Fruit fly (Drosophila melanogaster) whole organism, pupa: Measurements from ENCODE around the gene Trf4.

Experiments
- CG10348 ChIP-seq: fragments of 200-800 bp; sonication (Bioruptor generic); IDR thresholded peaks from 2 replicates; pipeline ENCODE4 v1.3.6; 2022; ENCODE audit warnings: missing biosample characterization, missing genetic modification characterization
- CG12605 ChIP-seq: fragments of 200-800 bp; sonication (Bioruptor generic); IDR thresholded peaks from 2 replicates; pipeline ENCODE4 v1.3.6; 2022; ENCODE audit warnings: missing biosample characterization, missing genetic modification characterization
- CG14655 ChIP-seq: fragments of 200-800 bp; sonication (Bioruptor generic); optimal IDR thresholded peaks from 3 replicates; lab custom pipeline; 2017; ENCODE audit warnings: mild to moderate bottlenecking, missing biosample characterization, missing genetic modification reagents, missing genetic modification characterization
- CG15710 ChIP-seq: fragments of 200-800 bp; sonication (Bioruptor generic); optimal IDR thresholded peaks from 2 replicates; lab custom pipeline; 2018; ENCODE audit warnings: missing biosample characterization, mild to moderate bottlenecking, missing genetic modification characterization, moderate library complexity
- CG32121 ChIP-seq: fragments of 200-800 bp; sonication (Bioruptor generic); IDR thresholded peaks from 2 replicates; pipeline ENCODE4 v1.3.6; 2022; ENCODE audit warnings: missing biosample characterization, missing genetic modification characterization
- CG34367 ChIP-seq: fragments of 200-800 bp; sonication (Bioruptor generic); optimal IDR thresholded peaks from 2 replicates; lab custom pipeline; 2018; ENCODE audit warnings: missing biosample characterization, mild to moderate bottlenecking, missing genetic modification characterization
- CG4496 ChIP-seq: fragments of 200-800 bp; sonication (Bioruptor generic); IDR thresholded peaks from 3 replicates; pipeline ENCODE4 v1.3.6; 2022; ENCODE audit warnings: missing biosample characterization, missing genetic modification characterization
- CG8159 ChIP-seq: fragments of 200-800 bp; sonication (Bioruptor generic); optimal IDR thresholded peaks from 3 replicates; lab custom pipeline; 2018; ENCODE audit warnings: missing biosample characterization, mild to moderate bottlenecking, missing genetic modification characterization, moderate library complexity
- CG8301 ChIP-seq: fragments of 200-800 bp; sonication (Bioruptor generic); optimal IDR thresholded peaks from 2 replicates; lab custom pipeline; 2018; ENCODE audit warnings: missing biosample characterization, mild to moderate bottlenecking, missing genetic modification characterization
- CG9948 ChIP-seq: fragments of 200-800 bp; sonication (Bioruptor generic); optimal IDR thresholded peaks from 2 replicates; lab custom pipeline; 2018; ENCODE audit warnings: missing biosample characterization, mild to moderate bottlenecking, missing genetic modification characterization, moderate library complexity
- D1 ChIP-seq: fragments of 200-800 bp; sonication (Bioruptor generic); optimal IDR thresholded peaks from 2 replicates; lab custom pipeline; 2018; ENCODE audit warnings: missing biosample characterization, mild to moderate bottlenecking, missing genetic modification characterization, moderate library complexity
- EcR ChIP-seq: fragments of 200-800 bp; sonication (Bioruptor generic); optimal IDR thresholded peaks from 3 replicates; lab custom pipeline; 2019; ENCODE audit warnings: missing biosample characterization, missing genetic modification characterization, mild to moderate bottlenecking, moderate library complexity, missing genetic modification reagents
- Ets98B ChIP-seq: fragments of 200-800 bp; sonication (Bioruptor generic); IDR thresholded peaks from 2 replicates; pipeline ENCODE4 v1.3.6; 2022; ENCODE audit warnings: missing biosample characterization, missing genetic modification characterization
- Pif1A ChIP-seq: fragments of 200-800 bp; sonication (Bioruptor generic); optimal IDR thresholded peaks from 3 replicates; lab custom pipeline; 2016; ENCODE audit warnings: missing biosample characterization, missing genetic modification characterization
- Pif1B ChIP-seq: fragments of 200-800 bp; sonication (Bioruptor generic); optimal IDR thresholded peaks from 3 replicates; lab custom pipeline; 2016; ENCODE audit warnings: missing biosample characterization, missing genetic modification characterization
- Snoo ChIP-seq: fragments of 200-800 bp; sonication (Bioruptor generic); optimal IDR thresholded peaks from 3 replicates; lab custom pipeline; 2017; ENCODE audit warnings: missing biosample characterization, mild to moderate bottlenecking, missing genetic modification characterization, inconsistent platforms
- fd96Ca ChIP-seq: fragments of 200-800 bp; sonication (Bioruptor generic); IDR thresholded peaks from 3 replicates; pipeline ENCODE4 v1.3.6; 2022; ENCODE audit warnings: missing biosample characterization, missing genetic modification characterization
- gl ChIP-seq: fragments of 200-800 bp; sonication (Bioruptor generic); optimal IDR thresholded peaks from 2 replicates; lab custom pipeline; 2018; ENCODE audit warnings: missing biosample characterization, mild to moderate bottlenecking, missing genetic modification characterization
- rn ChIP-seq: fragments of 200-800 bp; sonication (Bioruptor generic); IDR thresholded peaks from 2 replicates; pipeline ENCODE4 v1.3.6; 2022; ENCODE audit warnings: missing biosample characterization, missing genetic modification characterization

Trf4 gene

DNA sequence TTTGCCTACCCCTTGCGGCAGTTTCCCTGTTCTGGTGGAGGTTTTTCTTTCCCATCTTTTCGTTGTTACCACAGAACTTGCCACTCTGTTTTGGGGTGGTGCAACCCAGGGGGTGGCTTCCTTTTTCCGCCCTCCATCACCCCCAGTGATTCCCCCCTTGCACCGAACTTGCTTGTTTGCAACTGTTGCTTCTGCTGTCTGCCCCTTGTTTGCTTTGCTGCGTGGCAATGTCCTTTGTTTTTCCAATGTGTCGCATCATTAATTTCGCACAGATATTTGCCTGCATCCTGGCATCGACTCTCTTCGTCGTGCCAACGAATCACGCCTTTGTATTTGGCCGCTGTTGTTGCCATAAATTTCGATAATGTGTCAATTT, 27.9 kb upstream of the Trf4 start:
- TF ChIP-seq rn (GFP tag; lab: Robert Waterston, UW) = no peak
- no peak for TF ChIP-seq CG8159
- TF ChIP-seq CG4496 = no peak
- TF ChIP-seq, all 21 proteins: peak for 0

DNA sequence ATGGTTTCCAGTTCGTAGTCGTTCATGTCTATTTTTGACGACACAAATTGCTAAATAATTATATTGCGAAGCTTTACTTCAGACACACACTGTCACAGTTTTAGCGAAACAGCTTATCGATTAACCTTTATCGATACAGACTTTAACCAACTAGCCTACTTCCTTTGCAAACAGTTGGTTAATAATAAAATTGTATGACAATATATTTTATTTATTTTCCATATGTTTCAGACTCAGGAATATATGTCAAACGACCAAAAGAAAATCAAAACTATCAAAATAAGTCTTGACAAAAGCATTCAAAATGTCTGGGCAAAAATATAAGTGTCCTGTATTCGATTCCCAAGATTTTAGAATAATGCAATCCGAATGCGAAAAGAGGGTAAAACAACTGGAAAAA, 17.2 kb upstream of the Trf4 start, which contains the start of the genes CG9962 and CG43851:
Gene CG9962 (minus strand): TSS at position 101 of the 400 bp plus-strand sequence.
Gene CG43851 (plus strand): TSS at position 267 of the 400 bp plus-strand sequence.
- TF ChIP-seq fd96Ca (GFP tag; lab: Robert Waterston, UW) (no peak), CG10348 (GFP tag; lab: Robert Waterston, UW) (no peak), Pif1B (GFP tag; lab: Kevin White, UChicago) (no peak), rn (GFP tag; lab: Robert Waterston, UW) (no peak), CG12605 (GFP tag; lab: Robert Waterston, UW) (no peak), CG4496 (no peak)
- TF ChIP-seq, all 21 proteins: peak for 0

DNA sequence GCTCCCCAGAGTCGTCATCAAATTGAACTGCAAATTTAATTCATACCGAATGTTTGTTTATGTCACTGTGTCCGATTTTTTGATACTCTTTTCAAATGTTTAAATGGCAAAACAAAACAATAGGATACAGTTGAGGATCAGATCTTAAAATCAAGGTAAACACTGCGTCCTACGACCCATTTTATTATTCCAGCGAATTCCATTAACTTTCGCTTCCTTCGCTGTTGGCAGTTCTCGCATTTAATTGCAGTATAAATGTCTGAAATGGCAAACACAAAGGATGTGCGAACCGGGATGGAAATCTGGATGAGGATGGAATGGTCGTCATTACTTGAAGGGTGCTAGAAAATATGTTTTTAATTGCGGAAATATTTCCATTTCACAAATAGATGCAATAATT, 12.5 kb upstream of the Trf4 start, which contains the start of gene CG33125:
Gene CG33125 (minus strand): TSS at position 101 of the 400 bp plus-strand sequence.
- TF ChIP-seq Pif1A (GFP tag; lab: Kevin White, UChicago) (no peak), CG10348 (GFP tag; lab: Robert Waterston, UW) (no peak), EcR (GFP tag; lab: Kevin White, UChicago) (no peak)

DNA sequence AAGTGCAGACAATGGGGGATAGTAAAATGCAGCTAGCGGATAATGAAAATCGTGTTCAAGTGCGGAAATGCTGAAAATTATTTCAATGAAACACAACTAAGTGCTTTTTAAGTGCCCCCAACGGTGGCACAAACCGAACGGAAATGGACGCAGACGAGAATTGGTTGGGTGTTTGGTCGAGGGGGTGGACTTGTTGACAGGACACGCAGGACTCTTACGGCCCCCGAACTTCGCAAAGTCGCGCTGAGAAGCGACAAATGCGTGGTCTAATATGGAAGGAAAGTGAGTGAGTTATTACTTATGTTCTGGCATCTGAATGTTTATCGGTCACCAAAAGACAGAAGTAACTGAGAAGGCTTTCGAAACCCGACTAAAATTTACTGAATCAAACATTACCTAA, 12.1 kb upstream of the Trf4 start, which contains the start of gene Prosbeta4R1:
Gene Prosbeta4R1 (plus strand): TSS at position 301 of the 400 bp plus-strand sequence.
- no peak for TF ChIP-seq gl (tag; lab: Kevin White, UChicago)
- TF ChIP-seq CG32121 (GFP tag; lab: Robert Waterston, UW) = no peak
- TF ChIP-seq EcR (GFP tag; lab: Kevin White, UChicago) = no peak
- TF ChIP-seq CG15710 (tag; lab: Kevin White, UChicago) = no peak
- TF ChIP-seq CG14655 (GFP tag; lab: Kevin White, UChicago) = no peak
- no peak for TF ChIP-seq fd96Ca (GFP tag; lab: Robert Waterston, UW)
- TF ChIP-seq CG4496 = no peak

DNA sequence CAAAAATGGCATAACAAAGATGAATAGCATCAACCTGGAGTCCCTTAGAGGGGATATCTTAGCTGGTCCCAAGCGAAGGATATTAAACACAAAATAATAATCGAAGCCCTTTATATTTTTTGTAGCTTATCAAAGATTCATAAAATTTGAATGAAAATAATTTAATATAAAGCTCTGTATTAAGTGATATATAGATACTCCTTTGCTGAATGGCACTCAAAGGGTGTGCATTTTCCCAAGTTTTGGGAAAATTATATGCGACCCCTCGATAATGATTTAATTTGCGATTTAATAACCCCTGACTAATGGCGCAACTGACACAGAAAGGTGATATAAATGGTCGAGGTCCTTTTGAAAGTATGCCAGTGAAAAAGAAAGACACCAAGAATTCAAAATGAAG, 11.1 kb upstream of the Trf4 start, which contains the start of gene Or23a:
Gene Or23a (plus strand): TSS at position 301 of the 400 bp plus-strand sequence.
- TF ChIP-seq Snoo (tag; lab: Kevin White, UChicago) = no peak
- no peak for TF ChIP-seq gl (tag; lab: Kevin White, UChicago)
- no peak for TF ChIP-seq CG14655 (GFP tag; lab: Kevin White, UChicago)
- TF ChIP-seq CG8301 (tag; lab: Kevin White, UChicago) = no peak
- TF ChIP-seq CG34367 (tag; lab: Kevin White, UChicago) = no peak
- no peak for TF ChIP-seq CG15710 (tag; lab: Kevin White, UChicago)
- TF ChIP-seq CG9948 (tag; lab: Kevin White, UChicago) = no peak
- TF ChIP-seq, all 21 proteins: peak for 0

DNA sequence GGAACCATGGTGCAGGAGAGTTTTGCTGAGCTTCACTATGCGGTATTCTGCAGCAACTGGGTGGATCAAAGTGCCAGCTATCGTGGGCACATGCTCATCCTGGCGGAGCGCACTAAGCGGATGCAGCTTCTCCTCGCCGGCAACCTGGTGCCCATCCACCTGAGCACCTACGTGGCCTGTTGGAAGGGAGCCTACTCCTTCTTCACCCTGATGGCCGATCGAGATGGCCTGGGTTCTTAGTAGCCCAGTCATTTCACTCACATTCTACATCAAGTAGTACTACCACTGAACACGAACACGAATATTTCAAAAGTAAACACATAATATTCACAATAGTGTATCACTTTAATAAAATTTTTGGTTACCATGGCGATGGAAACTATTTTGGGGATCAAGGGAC, 9.8 kb upstream of the Trf4 start, which contains the start of gene Prosbeta4R2:
Gene Prosbeta4R2 (plus strand): TSS at position 301 of the 400 bp plus-strand sequence.
- TF ChIP-seq rn (GFP tag; lab: Robert Waterston, UW) (no peak), Pif1B (GFP tag; lab: Kevin White, UChicago) (no peak), fd96Ca (GFP tag; lab: Robert Waterston, UW) (no peak), gl (tag; lab: Kevin White, UChicago) (no peak), Snoo (tag; lab: Kevin White, UChicago) (no peak)

DNA sequence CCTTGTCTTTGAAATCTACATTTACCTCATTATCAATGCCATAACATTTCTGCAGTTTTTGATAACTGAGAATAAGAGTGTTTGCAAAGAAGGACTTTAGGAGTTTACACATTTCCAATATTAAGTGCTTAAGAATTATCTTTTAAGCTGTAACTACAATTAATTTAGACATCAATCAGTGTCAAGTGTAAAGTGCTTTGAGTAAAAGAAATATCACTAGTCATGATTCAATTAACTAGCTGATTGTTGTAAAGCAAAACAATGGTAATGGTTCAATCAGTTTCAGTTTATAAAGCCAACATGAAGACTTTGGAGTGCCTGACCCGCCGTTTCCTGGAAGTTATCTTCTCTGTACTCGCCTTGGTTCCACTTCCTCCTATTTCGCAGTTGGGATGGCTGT, 4.7 kb downstream of the Trf4 start, which contains the start of gene Gr23a:
Gene Gr23a (plus strand): TSS at position 301 of the 400 bp plus-strand sequence.
- TF ChIP-seq CG10348 (GFP tag; lab: Robert Waterston, UW) (no peak), rn (GFP tag; lab: Robert Waterston, UW) (no peak), Ets98B (GFP tag; lab: Robert Waterston, UW) (no peak), CG32121 (GFP tag; lab: Robert Waterston, UW) (no peak), D1 (tag; lab: Kevin White, UChicago) (no peak), CG4496 (no peak), EcR (GFP tag; lab: Kevin White, UChicago) (no peak)

DNA sequence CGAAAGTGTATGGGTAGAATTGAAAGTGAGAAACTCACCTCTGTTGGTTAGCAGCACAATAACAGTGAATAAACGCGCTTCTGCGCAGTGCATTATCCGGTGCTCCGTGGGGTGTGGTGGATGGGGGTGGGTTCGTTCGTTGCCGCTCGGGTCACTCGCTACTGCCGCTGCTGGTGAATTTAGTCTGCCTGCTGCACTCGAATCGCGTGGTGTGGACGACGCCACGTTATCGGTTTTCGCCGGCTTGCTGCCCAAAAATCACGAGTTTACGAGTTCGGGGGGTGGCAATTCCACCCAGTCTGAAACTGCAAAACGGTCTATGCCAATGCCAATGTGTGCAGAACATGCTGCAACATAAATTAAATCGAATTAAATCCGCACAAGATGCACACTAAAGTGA, 12.7 kb downstream of the Trf4 start, which contains the start of gene Tmtc1:
Gene Tmtc1 (plus strand): TSS at position 182 of the 400 bp plus-strand sequence.
- TF ChIP-seq Ets98B (GFP tag; lab: Robert Waterston, UW) (no peak), CG9948 (tag; lab: Kevin White, UChicago) (no peak), CG4496 (no peak), gl (tag; lab: Kevin White, UChicago) (no peak), CG12605 (GFP tag; lab: Robert Waterston, UW) (no peak), Pif1A (GFP tag; lab: Kevin White, UChicago) (no peak), CG32121 (GFP tag; lab: Robert Waterston, UW) (no peak), rn (GFP tag; lab: Robert Waterston, UW) (no peak), Snoo (tag; lab: Kevin White, UChicago) (no peak), D1 (tag; lab: Kevin White, UChicago) (no peak)
